Fruit fly (Drosophila melanogaster) whole organism, adult: ENCODE data around the gene CG4452.

ENCODE experiments used
- CG11617 ChIP-seq: fragments of 200-800 bp; sonication (Bioruptor generic); optimal IDR thresholded peaks from 2 replicates; lab custom pipeline; 2017; ENCODE audit warnings: mild to moderate bottlenecking, missing biosample characterization, missing genetic modification reagents, missing genetic modification characterization
- CG14711 ChIP-seq: fragments of 200-800 bp; sonication (Bioruptor generic); optimal IDR thresholded peaks from 2 replicates; lab custom pipeline; 2018; ENCODE audit warnings: missing biosample characterization, mild to moderate bottlenecking, missing genetic modification characterization, moderate library complexity
- Clk ChIP-seq: fragments of 200-800 bp; sonication (Bioruptor generic); optimal IDR thresholded peaks from 2 replicates; lab custom pipeline; 2017; ENCODE audit warnings: missing biosample characterization, missing genetic modification characterization
- Mnt ChIP-seq: fragments of 200-800 bp; sonication (Bioruptor generic); optimal IDR thresholded peaks from 2 replicates; lab custom pipeline; 2016; ENCODE audit warnings: missing biosample characterization, mild to moderate bottlenecking, missing genetic modification characterization
- cic ChIP-seq: fragments of 200-800 bp; sonication (Bioruptor generic); optimal IDR thresholded peaks from 2 replicates; lab custom pipeline; 2017; ENCODE audit warnings: missing biosample characterization, mild to moderate bottlenecking, missing genetic modification characterization, moderate library complexity
- kay ChIP-seq: fragments of 200-800 bp; sonication (Bioruptor generic); peaks from one replicate; lab custom pipeline; 2016; ENCODE audit warnings: missing biosample characterization, missing genetic modification characterization, borderline replicate concordance
- toe ChIP-seq: fragments of 200-800 bp; sonication (Bioruptor generic); optimal IDR thresholded peaks from 2 replicates; lab custom pipeline; 2016; ENCODE audit warnings: missing biosample characterization, missing genetic modification characterization

DNA sequence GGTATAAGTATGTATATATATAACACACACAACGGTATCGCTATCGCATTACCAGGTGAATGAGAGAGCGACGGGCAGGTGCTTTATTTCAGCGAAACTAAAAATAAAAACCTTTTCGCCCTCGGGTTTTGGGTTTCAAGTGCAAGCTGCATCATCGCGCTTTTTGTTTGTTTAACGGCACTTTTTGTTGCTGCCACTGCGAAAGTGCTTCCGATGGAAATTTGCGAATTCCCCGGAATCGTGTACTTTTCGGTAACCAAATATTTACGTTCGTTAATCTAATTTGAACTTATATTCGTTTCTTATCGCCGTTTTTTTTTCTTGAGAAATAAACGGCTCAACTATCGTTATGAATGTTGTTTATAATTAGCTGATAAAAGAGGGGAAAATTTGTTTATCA is 28.9 kb downstream of the CG4452 start:
- TF ChIP-seq CG14711 (tag; lab: Kevin White, UChicago) (no peak), Clk (GFP tag; lab: Kevin White, UChicago) (no peak), kay (GFP tag; lab: Kevin White, UChicago) (peak; percentile 95), Mnt (GFP tag; lab: Kevin White, UChicago) (no peak), toe (GFP tag; lab: Kevin White, UChicago) (no peak), CG11617 (GFP tag; lab: Kevin White, UChicago) (no peak), cic (GFP tag; lab: Kevin White, UChicago) (peak; percentile 76)
